Worm (Caenorhabditis elegans): ENCODE results near the gene C44H9.4.

Gene C44H9.4

DNA sequence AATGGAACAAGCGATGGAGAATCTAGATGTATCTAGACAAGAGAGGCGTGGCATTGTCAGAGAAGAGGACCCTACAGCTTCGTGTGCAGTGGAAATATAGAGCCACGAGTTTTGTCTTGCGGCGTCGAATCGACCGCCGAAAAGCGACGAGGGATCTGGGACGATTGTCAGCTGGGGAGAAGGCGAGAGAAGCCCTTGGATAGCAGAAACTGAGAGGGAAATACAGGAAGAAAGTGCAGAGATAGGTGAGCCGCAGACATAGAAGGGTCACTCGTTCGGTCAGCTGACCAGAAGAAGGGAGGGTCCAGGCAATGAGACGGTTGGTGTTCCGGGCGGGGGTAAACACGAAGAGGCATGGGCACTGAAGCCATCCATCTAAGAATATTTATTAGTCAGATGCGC is 21.0 kb upstream of the C44H9.4 start:
- TF ChIP-seq fkh-10 (GFP tag; optimal IDR thresholded peaks at IDR 0.05), result peak; percentile 60
- peak; percentile 80 for TF ChIP-seq nfya-1 (tag; optimal IDR thresholded peaks at IDR 0.05; ENCODE audit: insufficient read depth)
- no peak for TF ChIP-seq aly-2 (tag; optimal IDR thresholded peaks at IDR 0.05)
- TF ChIP-seq ceh-28 (tag; optimal IDR thresholded peaks at IDR 0.05), result peak; percentile 38
- no peak for TF ChIP-seq ceh-82 (tag; optimal IDR thresholded peaks at IDR 0.05)
- TF ChIP-seq nhr-11 (tag; optimal IDR thresholded peaks at IDR 0.05), result peak; percentile 13
- no peak for TF ChIP-seq nhr-12 (tag; optimal IDR thresholded peaks at IDR 0.05)
- TF ChIP-seq hmg-11 (tag; optimal IDR thresholded peaks at IDR 0.05), result peak; percentile 81
- peak; percentile 78 for TF ChIP-seq lin-39 (tag; optimal IDR thresholded peaks at IDR 0.05)
- TF ChIP-seq unc-39 (tag; optimal IDR thresholded peaks at IDR 0.05), result no peak
- peak; percentile 17 for TF ChIP-seq nhr-23 (tag; optimal IDR thresholded peaks at IDR 0.05)
- TF ChIP-seq pha-4 (tag; optimal IDR thresholded peaks at IDR 0.05), result peak; percentile 75
- TF ChIP-seq lin-15B (tag; optimal IDR thresholded peaks at IDR 0.05), result peak; percentile 37
- TF ChIP-seq tbx-2 (tag; optimal IDR thresholded peaks at IDR 0.05), result peak; percentile 50
- peak; percentile 71 for TF ChIP-seq snpc-4 (tag; optimal IDR thresholded peaks at IDR 0.05)
- peak; percentile 32 for TF ChIP-seq fkh-2 (tag; optimal IDR thresholded peaks at IDR 0.05)
- TF ChIP-seq skn-1 (tag; optimal IDR thresholded peaks at IDR 0.05), result peak; percentile 12
- peak; percentile 14 for TF ChIP-seq lsy-12 (tag; optimal IDR thresholded peaks at IDR 0.05)

DNA sequence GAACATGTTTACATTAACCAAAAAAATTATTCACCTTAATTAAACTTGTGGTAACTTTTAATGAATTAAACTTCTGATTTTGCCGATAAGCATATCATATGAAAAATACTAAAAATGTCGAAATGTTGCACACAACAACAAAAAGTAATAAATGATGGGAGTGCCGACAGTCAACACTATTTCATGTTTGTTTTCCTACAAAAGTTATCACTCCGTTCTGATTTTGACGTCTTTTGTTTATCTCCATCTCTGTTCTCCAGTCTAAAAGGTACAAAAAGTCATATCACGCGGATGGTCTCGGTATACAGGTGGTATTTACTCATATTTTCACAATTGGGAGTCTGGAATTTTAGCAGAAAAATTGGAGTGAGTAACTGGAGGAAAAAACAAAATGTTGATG is 20.1 kb upstream of the C44H9.4 start:
- peak; percentile 89 for TF ChIP-seq pha-4 (tag; optimal IDR thresholded peaks at IDR 0.05)
- no peak for TF ChIP-seq hmg-11 (tag; optimal IDR thresholded peaks at IDR 0.05)
- TF ChIP-seq ceh-16 (tag; optimal IDR thresholded peaks at IDR 0.05), result no peak
- no peak for TF ChIP-seq elt-1 (tag; optimal IDR thresholded peaks at IDR 0.05)
- peak; percentile 33 for TF ChIP-seq pqm-1 (tag; optimal IDR thresholded peaks at IDR 0.05)

DNA sequence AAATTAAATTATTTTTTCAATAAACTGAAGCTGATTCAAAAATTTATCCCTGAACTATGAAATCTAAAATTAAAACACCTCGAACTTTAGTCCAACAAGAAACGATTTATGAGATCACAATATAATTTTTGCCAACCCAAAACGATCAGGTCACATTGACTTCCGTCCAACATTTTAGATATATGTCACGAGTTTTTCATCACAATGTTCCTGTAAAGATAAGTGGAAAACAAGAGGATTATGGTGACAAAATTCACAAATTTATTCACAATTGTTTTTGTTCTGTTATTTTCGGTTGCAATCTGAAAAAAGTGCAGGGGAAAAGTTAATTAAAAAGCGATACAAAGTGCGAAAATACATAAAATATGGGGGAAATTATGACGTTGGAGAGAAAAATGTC is 18.8 kb upstream of the C44H9.4 start:
- peak; percentile 53 for TF ChIP-seq nhr-23 (tag; optimal IDR thresholded peaks at IDR 0.05)
- TF ChIP-seq unc-39 (tag; optimal IDR thresholded peaks at IDR 0.05), result no peak
- no peak for TF ChIP-seq nhr-11 (tag; optimal IDR thresholded peaks at IDR 0.05)

DNA sequence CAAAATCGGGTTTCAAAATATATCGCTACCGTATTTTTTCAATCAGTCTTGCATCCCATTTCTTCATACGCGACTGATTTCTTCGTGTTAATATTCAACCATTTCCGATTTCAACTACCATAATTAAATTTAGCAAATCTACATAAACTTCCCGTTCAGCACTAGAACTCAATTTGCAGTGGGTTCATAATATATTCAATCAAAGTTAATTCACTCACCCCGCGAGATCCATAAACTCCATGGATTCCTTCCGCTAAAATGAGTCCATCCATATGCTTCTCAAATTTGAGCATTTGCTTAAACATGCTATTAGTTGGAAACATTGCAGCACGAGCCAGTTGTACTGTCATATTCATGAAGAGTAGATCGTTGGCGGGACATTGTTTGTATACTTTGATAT is 17.0 kb upstream of the C44H9.4 start:
- TF ChIP-seq nfya-1 (tag; optimal IDR thresholded peaks at IDR 0.05; ENCODE audit: insufficient read depth) (no peak), nhr-11 (tag; optimal IDR thresholded peaks at IDR 0.05) (no peak), skn-1 (tag; optimal IDR thresholded peaks at IDR 0.05) (no peak), snpc-4 (tag; optimal IDR thresholded peaks at IDR 0.05) (no peak), daf-12 (tag; optimal IDR thresholded peaks at IDR 0.05) (no peak), aly-2 (tag; optimal IDR thresholded peaks at IDR 0.05) (no peak), lin-39 (tag; optimal IDR thresholded peaks at IDR 0.05) (no peak), eor-1 (tag; optimal IDR thresholded peaks at IDR 0.05) (no peak), elt-2 (tag; optimal IDR thresholded peaks at IDR 0.05) (no peak)

ce11 chrV:12819155-12819554 is 16.3 kb upstream of the C44H9.4 start:
- TF ChIP-seq lin-39 (tag; optimal IDR thresholded peaks at IDR 0.05), result peak; percentile 84
- TF ChIP-seq fos-1 (tag; optimal IDR thresholded peaks at IDR 0.05), result no peak
- TF ChIP-seq mdl-1 (tag; optimal IDR thresholded peaks at IDR 0.05), result peak; percentile 36
- TF ChIP-seq fkh-10 (GFP tag; optimal IDR thresholded peaks at IDR 0.05), result peak; percentile 25
- TF ChIP-seq elt-3 (tag; optimal IDR thresholded peaks at IDR 0.05), result no peak
- peak; percentile 73 for TF ChIP-seq nfya-1 (tag; optimal IDR thresholded peaks at IDR 0.05; ENCODE audit: insufficient read depth)
- peak; percentile 21 for TF ChIP-seq lin-15B (tag; optimal IDR thresholded peaks at IDR 0.05)
- TF ChIP-seq ama-1 (optimal IDR thresholded peaks at IDR 0.05), result peak; percentile 24

DNA sequence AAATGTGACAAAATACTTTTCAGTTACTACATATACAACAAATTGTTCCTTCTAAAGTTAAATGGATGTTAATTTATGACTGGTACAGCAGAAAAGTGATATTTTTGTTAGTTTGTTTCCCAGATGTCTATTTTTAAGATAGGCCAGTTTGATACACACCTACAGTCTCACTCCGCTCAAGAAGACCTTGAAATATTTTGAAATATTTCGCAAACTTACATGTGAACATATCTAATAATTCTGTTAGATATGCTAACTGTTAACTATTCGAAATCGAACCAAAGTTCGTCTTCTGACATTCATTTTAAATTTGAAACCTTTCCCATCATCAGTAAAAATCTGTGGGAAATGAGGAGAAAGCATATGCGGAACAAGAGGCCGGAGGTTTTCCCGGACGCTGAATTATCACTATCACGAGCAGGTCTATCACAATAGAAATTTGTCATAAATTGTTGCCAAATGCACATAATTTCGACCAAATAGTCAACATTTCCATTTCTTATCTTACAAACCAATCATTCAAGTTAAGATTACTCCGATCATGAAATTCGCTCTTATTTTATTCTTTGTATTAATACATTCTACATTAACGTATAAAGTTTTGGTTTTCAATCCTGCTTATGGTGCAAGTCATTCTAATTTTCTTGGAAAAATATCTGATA is 15.6 kb upstream of the C44H9.4 start, which contains the start of the genes ZC443.4 and ugt-18:
ZC443.4 (minus strand) TSS at position 95 of the 662 bp plus-strand sequence.
ugt-18 (plus strand) TSS at position 469 of the 662 bp plus-strand sequence.
- TF ChIP-seq elt-2 (tag; optimal IDR thresholded peaks at IDR 0.05), result peak; percentile 31
- TF ChIP-seq jun-1 (tag; optimal IDR thresholded peaks at IDR 0.05), result peak; percentile 65
- TF ChIP-seq pqm-1 (tag; optimal IDR thresholded peaks at IDR 0.05), result peak; percentile 68
- no peak for TF ChIP-seq fkh-10 (GFP tag; optimal IDR thresholded peaks at IDR 0.05)
- TF ChIP-seq fos-1 (tag; optimal IDR thresholded peaks at IDR 0.05), result no peak

Measured in whole organism, L3 larva.